Worm (Caenorhabditis elegans) whole organism, L2 larva: ENCODE data around the gene cogc-2.

ENCODE experiments used
- C34F6.9 ChIP-seq: fragments of 150-350 bp; optimal IDR thresholded peaks from 2 replicates; lab custom pipeline; 2014; ENCODE audit warnings: missing biosample characterization, missing genetic modification characterization
- F13H6.1 ChIP-seq: sonication (generic microtip); optimal IDR thresholded peaks from 2 replicates; lab custom pipeline; 2016; ENCODE audit warnings: missing genetic modification characterization, missing compliant biosample characterization
- R02D3.7 ChIP-seq: fragments of 150-350 bp; optimal IDR thresholded peaks from 2 replicates; lab custom pipeline; 2014; ENCODE audit warnings: missing biosample characterization, missing genetic modification characterization
- Y55F3AM.14 ChIP-seq: fragments of 200-800 bp; sonication (Bioruptor generic); optimal IDR thresholded peaks from 2 replicates; lab custom pipeline; 2018; ENCODE audit warnings: mild to moderate bottlenecking, missing genetic modification characterization, missing compliant biosample characterization
- ZK546.5 ChIP-seq: sonication (generic microtip); optimal IDR thresholded peaks from 2 replicates; lab custom pipeline; 2017; ENCODE audit warnings: missing biosample characterization, missing genetic modification characterization
- alr-1 ChIP-seq: fragments of 150-350 bp; optimal IDR thresholded peaks from 2 replicates; lab custom pipeline; 2014; ENCODE audit warnings: missing biosample characterization, missing genetic modification characterization
- aly-2 ChIP-seq: fragments of 150-350 bp; optimal IDR thresholded peaks from 2 replicates; lab custom pipeline; 2014; ENCODE audit warnings: missing biosample characterization, missing genetic modification characterization
- ama-1 ChIP-seq: fragments of 150-350 bp; optimal IDR thresholded peaks from 2 replicates; lab custom pipeline; 2018; ENCODE audit warnings: inconsistent platforms
- blmp-1 ChIP-seq: sonication (generic microtip); optimal IDR thresholded peaks from 2 replicates; lab custom pipeline; 2017; ENCODE audit warnings: missing genetic modification characterization, mild to moderate bottlenecking, missing compliant biosample characterization, antibody characterized with exemption, moderate library complexity; ENCODE audit not compliant: insufficient read depth
- ceh-16 ChIP-seq: fragments of 150-350 bp; optimal IDR thresholded peaks from 2 replicates; lab custom pipeline; 2014; ENCODE audit warnings: missing biosample characterization, missing genetic modification characterization
- ceh-82 ChIP-seq: fragments of 150-350 bp; optimal IDR thresholded peaks from 2 replicates; lab custom pipeline; 2014; ENCODE audit warnings: missing biosample characterization, missing genetic modification characterization
- crh-2 ChIP-seq: sonication (generic microtip); optimal IDR thresholded peaks from 2 replicates; lab custom pipeline; 2017; ENCODE audit warnings: missing biosample characterization, missing genetic modification characterization
- dmd-4 ChIP-seq: sonication (generic microtip); optimal IDR thresholded peaks from 2 replicates; lab custom pipeline; 2017; ENCODE audit warnings: missing biosample characterization, missing genetic modification characterization
- egl-27 ChIP-seq: sonication (generic microtip); optimal IDR thresholded peaks from 3 replicates; lab custom pipeline; 2017; ENCODE audit warnings: missing biosample characterization, missing genetic modification reagents, missing genetic modification characterization
- elt-1 ChIP-seq: fragments of 150-350 bp; optimal IDR thresholded peaks from 2 replicates; lab custom pipeline; 2014; ENCODE audit warnings: missing biosample characterization, missing genetic modification characterization
- elt-3 ChIP-seq: sonication (generic microtip); optimal IDR thresholded peaks from 2 replicates; lab custom pipeline; 2017; ENCODE audit warnings: missing biosample characterization, missing genetic modification characterization
- fos-1 ChIP-seq: fragments of 150-350 bp; optimal IDR thresholded peaks from 2 replicates; lab custom pipeline; 2014; ENCODE audit warnings: missing biosample characterization, missing genetic modification characterization
- gmeb-1 ChIP-seq: fragments of 150-350 bp; optimal IDR thresholded peaks from 2 replicates; lab custom pipeline; 2014; ENCODE audit warnings: missing biosample characterization, missing genetic modification characterization
- lin-11 ChIP-seq: fragments of 150-350 bp; sonication (generic microtip); optimal IDR thresholded peaks from 2 replicates; lab custom pipeline; 2014; ENCODE audit warnings: missing biosample characterization, missing genetic modification characterization, inconsistent platforms, mixed read lengths
- lin-13 ChIP-seq: fragments of 150-350 bp; optimal IDR thresholded peaks from 2 replicates; lab custom pipeline; 2014; ENCODE audit warnings: missing biosample characterization, missing genetic modification reagents, missing genetic modification characterization
- lin-39 ChIP-seq: fragments of 150-350 bp; optimal IDR thresholded peaks from 2 replicates; lab custom pipeline; 2014; ENCODE audit warnings: missing biosample characterization, missing genetic modification reagents, missing genetic modification characterization
- lsy-2 ChIP-seq, 2 experiments: fragments of 150-350 bp in 1 of 2; sonication (generic microtip) in 1 of 2; optimal IDR thresholded peaks; 2 replicates each; lab custom pipeline; 2014 to 2017; ENCODE audit warnings: missing biosample characterization in 2 of 2, missing genetic modification characterization in 2 of 2
- mab-5 ChIP-seq: fragments of 150-350 bp; optimal IDR thresholded peaks from 2 replicates; lab custom pipeline; 2014; ENCODE audit warnings: missing biosample characterization, missing genetic modification characterization
- mbf-1 ChIP-seq: sonication (generic microtip); optimal IDR thresholded peaks from 2 replicates; lab custom pipeline; 2017; ENCODE audit warnings: missing biosample characterization, missing genetic modification characterization
- mdl-1 ChIP-seq, 2 experiments: fragments of 150-350 bp in 1 of 2; sonication (generic microtip) in 1 of 2; optimal IDR thresholded peaks; 2 replicates each; lab custom pipeline; 2017; ENCODE audit warnings: missing biosample characterization in 2 of 2, missing genetic modification characterization in 2 of 2
- nhr-10 ChIP-seq: sonication (generic microtip); optimal IDR thresholded peaks from 2 replicates; lab custom pipeline; 2017; ENCODE audit warnings: missing biosample characterization, missing genetic modification characterization
- nhr-11 ChIP-seq: fragments of 150-350 bp; optimal IDR thresholded peaks from 2 replicates; lab custom pipeline; 2014; ENCODE audit warnings: missing biosample characterization, missing genetic modification characterization
- nhr-12 ChIP-seq: fragments of 150-350 bp; optimal IDR thresholded peaks from 2 replicates; lab custom pipeline; 2014; ENCODE audit warnings: missing biosample characterization, missing genetic modification characterization
- nhr-129 ChIP-seq: fragments of 150-350 bp; optimal IDR thresholded peaks from 2 replicates; lab custom pipeline; 2014; ENCODE audit warnings: missing biosample characterization, missing genetic modification characterization
- nhr-21 ChIP-seq: fragments of 150-350 bp; optimal IDR thresholded peaks from 2 replicates; lab custom pipeline; 2014; ENCODE audit warnings: missing biosample characterization, missing genetic modification characterization
- nhr-23 ChIP-seq: fragments of 150-350 bp; optimal IDR thresholded peaks from 2 replicates; lab custom pipeline; 2014; ENCODE audit warnings: missing biosample characterization, missing genetic modification reagents, missing genetic modification characterization
- nhr-237 ChIP-seq: fragments of 150-350 bp; optimal IDR thresholded peaks from 2 replicates; lab custom pipeline; 2014; ENCODE audit warnings: missing biosample characterization, missing genetic modification characterization
- nhr-25 ChIP-seq: fragments of 150-350 bp; sonication (generic microtip); optimal IDR thresholded peaks from 3 replicates; lab custom pipeline; 2014; ENCODE audit warnings: missing biosample characterization, missing genetic modification characterization
- nhr-6 ChIP-seq: fragments of 150-350 bp; optimal IDR thresholded peaks from 2 replicates; lab custom pipeline; 2014; ENCODE audit warnings: missing biosample characterization, missing genetic modification characterization
- nhr-77 ChIP-seq: fragments of 150-350 bp; optimal IDR thresholded peaks from 2 replicates; lab custom pipeline; 2014; ENCODE audit warnings: missing biosample characterization, missing genetic modification characterization
- peb-1 ChIP-seq: fragments of 150-350 bp; optimal IDR thresholded peaks from 2 replicates; lab custom pipeline; 2014; ENCODE audit warnings: missing biosample characterization, missing genetic modification characterization
- sem-4 ChIP-seq: fragments of 150-350 bp; optimal IDR thresholded peaks from 2 replicates; lab custom pipeline; 2014; ENCODE audit warnings: missing biosample characterization, missing genetic modification reagents, missing genetic modification characterization
- skn-1 ChIP-seq: sonication (generic microtip); optimal IDR thresholded peaks from 2 replicates; lab custom pipeline; 2017; ENCODE audit warnings: missing biosample characterization, missing genetic modification characterization
- sma-3 ChIP-seq: sonication (generic microtip); optimal IDR thresholded peaks from 2 replicates; lab custom pipeline; 2016; ENCODE audit warnings: missing genetic modification reagents, missing genetic modification characterization, missing compliant biosample characterization
- sma-9 ChIP-seq, 2 experiments: fragments of 150-350 bp in 1 of 2; sonication (generic microtip) in 1 of 2; optimal IDR thresholded peaks; 2 replicates each; lab custom pipeline; 2014 to 2016; ENCODE audit warnings: missing genetic modification characterization in 2 of 2, mild to moderate bottlenecking in 1 of 2, missing biosample characterization in 1 of 2, missing compliant biosample characterization in 1 of 2, missing genetic modification reagents in 1 of 2, moderate library complexity in 1 of 2
- snpc-4 ChIP-seq: fragments of 150-350 bp; optimal IDR thresholded peaks from 2 replicates; lab custom pipeline; 2014; ENCODE audit warnings: missing biosample characterization, missing genetic modification characterization
- unc-39 ChIP-seq: fragments of 150-350 bp; optimal IDR thresholded peaks from 2 replicates; lab custom pipeline; 2014; ENCODE audit warnings: missing biosample characterization, missing genetic modification characterization
- unc-55 ChIP-seq: fragments of 150-350 bp; sonication (generic microtip); optimal IDR thresholded peaks from 3 replicates; lab custom pipeline; 2014; ENCODE audit warnings: missing biosample characterization, missing genetic modification reagents, missing genetic modification characterization
- unc-62 ChIP-seq: fragments of 150-350 bp; optimal IDR thresholded peaks from 2 replicates; lab custom pipeline; 2014; ENCODE audit warnings: missing biosample characterization, missing genetic modification reagents, missing genetic modification characterization
- zag-1 ChIP-seq: fragments of 150-350 bp; optimal IDR thresholded peaks from 2 replicates; lab custom pipeline; 2014; ENCODE audit warnings: missing biosample characterization, missing genetic modification characterization
- ztf-1 ChIP-seq: fragments of 200-800 bp; sonication (Bioruptor generic); conservative IDR thresholded peaks from 2 replicates; pipeline ENCODE4 v1.3.6; 2022; ENCODE audit warnings: missing genetic modification characterization, missing compliant biosample characterization
- ztf-11 ChIP-seq: sonication (generic microtip); optimal IDR thresholded peaks from 2 replicates; lab custom pipeline; 2017; ENCODE audit warnings: missing biosample characterization, missing genetic modification characterization
- ztf-4 ChIP-seq: fragments of 150-350 bp; optimal IDR thresholded peaks from 2 replicates; lab custom pipeline; 2014; ENCODE audit warnings: missing biosample characterization, missing genetic modification characterization

The cogc-2 gene

ce11 chrIV:7084632-7085160, 45.3 kb upstream of the cogc-2 start, which contains the start of gene rps-4:
Gene rps-4, minus strand, starts transcription at chrIV:7084682.
- TF ChIP-seq ama-1 (lab: Kevin White, UChicago) (peak; percentile 71), nhr-12 (no peak), ztf-4 (peak; percentile 41), sma-3 (peak; percentile 88), blmp-1 (tag; lab: Kevin White, UChicago) (peak; percentile 43), unc-39 (tag; lab: Kevin White, UChicago) (no peak), unc-55 (GFP tag; lab: Kevin White, UChicago) (peak; percentile 92), nhr-237 (tag; lab: Kevin White, UChicago) (no peak), zag-1 (tag; lab: Kevin White, UChicago) (peak; percentile 59), gmeb-1 (tag; lab: Kevin White, UChicago) (peak; percentile 90), snpc-4 (tag; lab: Kevin White, UChicago) (peak; percentile 78), egl-27 (tag; lab: Kevin White, UChicago) (peak; percentile 63), nhr-11 (tag; lab: Kevin White, UChicago) (no peak), crh-2 (tag; lab: Kevin White, UChicago) (peak; percentile 92), nhr-10 (tag; lab: Kevin White, UChicago) (peak; percentile 23), elt-3 (no peak), Y55F3AM.14 (no peak), lin-39 (tag; lab: Kevin White, UChicago) (no peak), R02D3.7 (tag; lab: Kevin White, UChicago) (peak; percentile 36), sma-9 (GFP tag; optimal IDR thresholded peaks at IDR 0.05; lab: Kevin White, UChicago) (peak; percentile 75), sma-9 (tag; optimal IDR thresholded peaks at IDR 0.05; lab: Kevin White, UChicago) (no peak), F13H6.1 (peak; percentile 79), nhr-129 (tag; lab: Kevin White, UChicago) (peak; percentile 84), mdl-1 (tag; optimal IDR thresholded peaks at IDR 0.05; lab: Kevin White, UChicago) (peak in 1 of 2 experiments; percentile 49), sem-4 (tag; lab: Kevin White, UChicago) (peak; percentile 79), nhr-25 (tag; lab: Kevin White, UChicago) (peak; percentile 93), lin-13 (GFP tag; lab: Kevin White, UChicago) (peak; percentile 90), dmd-4 (tag; lab: Kevin White, UChicago) (no peak), mbf-1 (tag; lab: Kevin White, UChicago) (no peak), nhr-21 (tag; lab: Kevin White, UChicago) (peak; percentile 82), nhr-23 (tag; lab: Kevin White, UChicago) (no peak), fos-1 (tag; lab: Kevin White, UChicago) (peak; percentile 85), nhr-77 (no peak), ztf-11 (tag; lab: Kevin White, UChicago) (no peak), elt-1 (tag; lab: Kevin White, UChicago) (no peak), alr-1 (no peak), C34F6.9 (tag; lab: Kevin White, UChicago) (peak; percentile 95), ZK546.5 (tag; lab: Kevin White, UChicago) (peak; percentile 35), ceh-82 (tag; lab: Kevin White, UChicago) (no peak), lsy-2 (tag; optimal IDR thresholded peaks at IDR 0.05; lab: Kevin White, UChicago) (peak; percentile 78 to 95), peb-1 (tag; lab: Kevin White, UChicago) (no peak), ztf-1 (GFP tag; lab: Robert Waterston, UW) (no peak), mab-5 (tag; lab: Kevin White, UChicago) (peak; percentile 79), ceh-16 (tag; lab: Kevin White, UChicago) (peak; percentile 16), aly-2 (tag; lab: Kevin White, UChicago) (no peak), lin-11 (peak; percentile 87), skn-1 (tag; lab: Kevin White, UChicago) (peak; percentile 17), nhr-6 (tag; lab: Kevin White, UChicago) (peak; percentile 66), unc-62 (GFP tag; lab: Kevin White, UChicago) (no peak)
